Worm (Caenorhabditis elegans): ENCODE data around the gene pqn-48.
"Not testable (repeated sequence)": the region's sequence is repeated elsewhere in the genome, so short reads cannot be mapped to it uniquely, and the experiment has no call there.

pqn-48 gene

ce11 chrII:4047839-4048440 lies 9.3 kb downstream of the pqn-48 start (continued):
- TF ChIP-seq Y56A3A.18 (GFP tag; IDR thresholded peaks at IDR 0.05): peak; percentile 98
- peak; percentile 55 for TF ChIP-seq ztf-26 (tag; optimal IDR thresholded peaks at IDR 0.05)
- TF ChIP-seq hsf-1 (GFP tag; IDR thresholded peaks at IDR 0.05): peak; percentile 90
- peak; percentile 95 for TF ChIP-seq nfya-2 (GFP tag; IDR thresholded peaks at IDR 0.05)
- TF ChIP-seq madf-3 (GFP tag; IDR thresholded peaks at IDR 0.05): peak; percentile 98
- peak; percentile 99 for TF ChIP-seq pbrm-1 (GFP tag; IDR thresholded peaks at IDR 0.05)
- TF ChIP-seq lin-54 (GFP tag; optimal IDR thresholded peaks at IDR 0.05): peak; percentile 78
- peak; percentile 96 for TF ChIP-seq Y95B8A.8 (GFP tag; IDR thresholded peaks at IDR 0.05)
- not testable (repeated sequence) for TF ChIP-seq snpc-4 (GFP tag; optimal IDR thresholded peaks at IDR 0.05)
- TF ChIP-seq snpc-4 (tag; optimal IDR thresholded peaks at IDR 0.05): peak in 2 of 4 experiments; percentile 22 to 45
- peak; percentile 92 for TF ChIP-seq Y67H2A.10 (GFP tag; conservative IDR thresholded peaks at IDR 0.05)
- TF ChIP-seq let-607 (tag; optimal IDR thresholded peaks at IDR 0.05): peak; percentile 57 to 89
- TF ChIP-seq ztf-25 (GFP tag; IDR thresholded peaks at IDR 0.05): peak; percentile 94
- peak; percentile 99 for TF ChIP-seq let-526 (GFP tag; IDR thresholded peaks at IDR 0.05)
- peak; percentile 99 for TF ChIP-seq rcor-1 (GFP tag; IDR thresholded peaks at IDR 0.05)
- peak; percentile 41 for TF ChIP-seq unc-130 (GFP tag; optimal IDR thresholded peaks at IDR 0.05)
- peak; percentile 97 for TF ChIP-seq ztf-28 (GFP tag; IDR thresholded peaks at IDR 0.05)
- peak; percentile 66 for TF ChIP-seq attf-5 (GFP tag; optimal IDR thresholded peaks at IDR 0.05)
- TF ChIP-seq nfyb-1 (GFP tag; IDR thresholded peaks at IDR 0.05): peak; percentile 99
- TF ChIP-seq repo-1 (tag; optimal IDR thresholded peaks at IDR 0.05): peak; percentile 37
- TF ChIP-seq F39B2.1 (GFP tag; IDR thresholded peaks at IDR 0.05): peak; percentile 87
- TF ChIP-seq hmg-20 (GFP tag; IDR thresholded peaks at IDR 0.05): peak; percentile 94
- TF ChIP-seq egl-44 (GFP tag; IDR thresholded peaks at IDR 0.05): peak; percentile 96
- TF ChIP-seq ceh-27 (GFP tag; optimal IDR thresholded peaks at IDR 0.05): peak; percentile 40
- TF ChIP-seq ekl-4 (GFP tag; IDR thresholded peaks at IDR 0.05): peak; percentile 98
- TF ChIP-seq F37B4.10 (GFP tag; IDR thresholded peaks at IDR 0.05): peak; percentile 98

ce11 chrII:4049672-4050071 lies 11.0 kb downstream of the pqn-48 start:
- peak; percentile 91 for TF ChIP-seq dox-1 (GFP tag; IDR thresholded peaks at IDR 0.05)
- TF ChIP-seq F33H1.4 (GFP tag; IDR thresholded peaks at IDR 0.05): peak; percentile 55; the same call in 1 of the 2 replicates
- TF ChIP-seq ztf-28 (GFP tag; IDR thresholded peaks at IDR 0.05): 0 out of 2 replicates have a peak, but pooled peaks have one; percentile 37
- peak; percentile 69 for TF ChIP-seq cebp-1 (GFP tag; IDR thresholded peaks at IDR 0.05)
- peak; percentile 20 for TF ChIP-seq cebp-1 (tag; optimal IDR thresholded peaks at IDR 0.05)
- TF ChIP-seq Y67H2A.10 (GFP tag; conservative IDR thresholded peaks at IDR 0.05): peak; percentile 78
- TF ChIP-seq attf-5 (GFP tag; optimal IDR thresholded peaks at IDR 0.05): peak; percentile 32
- TF ChIP-seq lir-1 (GFP tag; conservative IDR thresholded peaks at IDR 0.05): peak; percentile 55; the same call in 1 of the 2 replicates
- TF ChIP-seq ztf-26 (tag; optimal IDR thresholded peaks at IDR 0.05): peak; percentile 5
- TF ChIP-seq lin-54 (GFP tag; optimal IDR thresholded peaks at IDR 0.05): peak; percentile 34
- TF ChIP-seq rcor-1 (GFP tag; IDR thresholded peaks at IDR 0.05): peak; percentile 44
- TF ChIP-seq let-526 (GFP tag; IDR thresholded peaks at IDR 0.05): 0 out of 2 replicates have a peak, but pooled peaks have one; percentile 50
- TF ChIP-seq hmg-1.2 (GFP tag; IDR thresholded peaks at IDR 0.05): peak; percentile 97
- peak; percentile 54; the same call in 1 of the 2 replicates for TF ChIP-seq egrh-3 (GFP tag; IDR thresholded peaks at IDR 0.05)
- 0 out of 2 replicates have a peak, but pooled peaks have one; percentile 40 for TF ChIP-seq ceh-100 (GFP tag; IDR thresholded peaks at IDR 0.05)
- TF ChIP-seq attf-3 (GFP tag; conservative IDR thresholded peaks at IDR 0.05): peak; percentile 45; the same call in 1 of the 2 replicates
- TF ChIP-seq nfyb-1 (GFP tag; IDR thresholded peaks at IDR 0.05): peak; percentile 83
- TF ChIP-seq pbrm-1 (GFP tag; IDR thresholded peaks at IDR 0.05): peak; percentile 60; the same call in 1 of the 2 replicates
- TF ChIP-seq mcd-1 (GFP tag; IDR thresholded peaks at IDR 0.05): peak; percentile 85
- peak in 1 of 2 experiments; percentile 55 for TF ChIP-seq let-607 (tag; optimal IDR thresholded peaks at IDR 0.05)
- TF ChIP-seq ceh-91 (GFP tag; IDR thresholded peaks at IDR 0.05): 0 out of 2 replicates have a peak, but pooled peaks have one; percentile 33
- TF ChIP-seq nhr-80 (tag; optimal IDR thresholded peaks at IDR 0.05): peak; percentile 7
- TF ChIP-seq lin-40 (tag; optimal IDR thresholded peaks at IDR 0.05): peak; percentile 18
- TF ChIP-seq bed-2 (GFP tag; IDR thresholded peaks at IDR 0.05): peak; percentile 74
- TF ChIP-seq aptf-2 (GFP tag; conservative IDR thresholded peaks at IDR 0.05): 0 out of 2 replicates have a peak, but pooled peaks have one; percentile 24
- TF ChIP-seq C06A6.2 (GFP tag; conservative IDR thresholded peaks at IDR 0.05): 0 out of 2 replicates have a peak, but pooled peaks have one; percentile 18
- peak; percentile 47; the same call in 1 of the 2 replicates for TF ChIP-seq Y53G8AR.9 (GFP tag; conservative IDR thresholded peaks at IDR 0.05)
- TF ChIP-seq K11D2.4 (GFP tag; IDR thresholded peaks at IDR 0.05): peak; percentile 85
